Worm (Caenorhabditis elegans): ENCODE results near the gene R07B7.6.

ce11 chrV:12095865-12096264 is 21.1 kb upstream of the R07B7.6 start, which contains the start of gene nhr-207:
- TF ChIP-seq unc-130 (tag; optimal IDR thresholded peaks at IDR 0.05) = no peak
- no peak for TF ChIP-seq alr-1 (tag; optimal IDR thresholded peaks at IDR 0.05; ENCODE audit: borderline replicate concordance)
- no peak for TF ChIP-seq nhr-12 (tag; optimal IDR thresholded peaks at IDR 0.05)
- no peak for TF ChIP-seq ceh-82 (tag; optimal IDR thresholded peaks at IDR 0.05)
- no peak for TF ChIP-seq efl-1 (optimal IDR thresholded peaks at IDR 0.05)
- no peak for TF ChIP-seq efl-1 (GFP tag; optimal IDR thresholded peaks at IDR 0.05 in 1 of 2)
- TF ChIP-seq lin-39 (tag; optimal IDR thresholded peaks at IDR 0.05) = no peak
- TF ChIP-seq snu-23 (GFP tag; optimal IDR thresholded peaks at IDR 0.05) = peak; percentile 6
- no peak for TF ChIP-seq nhr-71 (tag; optimal IDR thresholded peaks at IDR 0.05)
- no peak for TF ChIP-seq nhr-76 (tag; optimal IDR thresholded peaks at IDR 0.05)
- TF ChIP-seq ama-1 (optimal IDR thresholded peaks at IDR 0.05) = no peak
- TF ChIP-seq tbx-2 (tag; optimal IDR thresholded peaks at IDR 0.05) = no peak
- no peak for TF ChIP-seq elt-2 (tag; optimal IDR thresholded peaks at IDR 0.05)
